Fruit fly (Drosophila melanogaster): Measurements from ENCODE around the gene sba.

The sba gene

dm6 chr3R:23846107-23846506, 76.7 kb downstream of the sba start (continued):
- TF ChIP-seq slp2 (GFP tag; optimal IDR thresholded peaks at IDR 0.05) (no peak), CG7839 (tag; optimal IDR thresholded peaks at IDR 0.05) (no peak), tio (GFP tag; optimal IDR thresholded peaks at IDR 0.05) (no peak), Fer1 (GFP tag; optimal IDR thresholded peaks at IDR 0.05) (no peak), HHEX (GFP tag; optimal IDR thresholded peaks at IDR 0.05) (no peak), CG6765 (GFP tag; optimal IDR thresholded peaks at IDR 0.05) (no peak), tup (GFP tag; optimal IDR thresholded peaks at IDR 0.05) (no peak), usp (GFP tag; optimal IDR thresholded peaks at IDR 0.05) (no peak), sens-2 (GFP tag; IDR thresholded peaks at IDR 0.05) (no peak), CG10366 (GFP tag; IDR thresholded peaks at IDR 0.05) (peak; percentile 70), BEAF-32 (GFP tag; optimal IDR thresholded peaks at IDR 0.05) (no peak), jigr1 (GFP tag; IDR thresholded peaks at IDR 0.05) (no peak), Fer2 (tag; optimal IDR thresholded peaks at IDR 0.05) (no peak), lmd (GFP tag; IDR thresholded peaks at IDR 0.05) (no peak), Ravus (GFP tag; IDR thresholded peaks at IDR 0.05) (no peak), Adf1 (GFP tag; IDR thresholded peaks at IDR 0.05) (no peak; the same call in 1 of the 2 replicates), MTF-1 (GFP tag; optimal IDR thresholded peaks at IDR 0.05; ENCODE audit: borderline replicate concordance) (no peak), CG6254 (GFP tag; optimal IDR thresholded peaks at IDR 0.05) (peak; percentile 29), rib (GFP tag; IDR thresholded peaks at IDR 0.05) (no peak), Mrtf (GFP tag; IDR thresholded peaks at IDR 0.05) (no peak), CG32532 (GFP tag; IDR thresholded peaks at IDR 0.05) (peak; percentile 12; the same call in 1 of the 2 replicates), CG7357 (GFP tag; IDR thresholded peaks at IDR 0.05) (no peak), slbo (GFP tag; IDR thresholded peaks at IDR 0.05) (no peak), sima (GFP tag; optimal IDR thresholded peaks at IDR 0.05) (no peak), CG8765 (GFP tag; IDR thresholded peaks at IDR 0.05) (0 out of 2 replicates have a peak, but pooled peaks have one; percentile 32), D19B (GFP tag; optimal IDR thresholded peaks at IDR 0.05) (no peak), CG8478 (optimal IDR thresholded peaks at IDR 0.05) (peak; percentile 92), CG12299 (tag; optimal IDR thresholded peaks at IDR 0.05) (no peak), twi (tag; optimal IDR thresholded peaks at IDR 0.05) (no peak), CG2889 (GFP tag; IDR thresholded peaks at IDR 0.05) (no peak), cas (GFP tag; IDR thresholded peaks at IDR 0.05) (no peak), Hsf (GFP tag; optimal IDR thresholded peaks at IDR 0.05) (no peak), Nf-YB (GFP tag; optimal IDR thresholded peaks at IDR 0.05) (peak; percentile 89), sd (tag; optimal IDR thresholded peaks at IDR 0.05) (no peak), CG10959 (GFP tag; IDR thresholded peaks at IDR 0.05) (no peak), Sry-β (GFP tag; optimal IDR thresholded peaks at IDR 0.05) (no peak), pnt (GFP tag; optimal IDR thresholded peaks at IDR 0.05) (no peak), CG11247 (GFP tag; IDR thresholded peaks at IDR 0.05) (no peak), Lim3 (GFP tag; IDR thresholded peaks at IDR 0.05) (no peak), luna (GFP tag; optimal IDR thresholded peaks at IDR 0.05) (no peak), mld (GFP tag; IDR thresholded peaks at IDR 0.05; ENCODE audit: partially characterized antibody) (no peak), Deaf1 (tag; optimal IDR thresholded peaks at IDR 0.05) (peak; percentile 11), Antp (GFP tag; optimal IDR thresholded peaks at IDR 0.05) (no peak), GATAe (GFP tag; conservative IDR thresholded peaks at IDR 0.05) (no peak), CG12659 (GFP tag; optimal IDR thresholded peaks at IDR 0.05) (no peak), CG32767 (GFP tag; IDR thresholded peaks at IDR 0.05) (peak; percentile 42; the same call in 1 of the 2 replicates), dati (GFP tag; IDR thresholded peaks at IDR 0.05) (no peak), crol (GFP tag; IDR thresholded peaks at IDR 0.05) (no peak; the same call in 1 of the 2 replicates), cg (GFP tag; optimal IDR thresholded peaks at IDR 0.05) (peak; percentile 94), CG11560 (tag; IDR thresholded peaks at IDR 0.05) (no peak), vnd (GFP tag; IDR thresholded peaks at IDR 0.05; ENCODE audit: partially characterized antibody) (0 out of 3 replicates have a peak, but pooled peaks have one; percentile 24), Hmx (GFP tag; optimal IDR thresholded peaks at IDR 0.05) (no peak), Med (GFP tag) (peak; percentile 49)

Data from whole organism, embryonic.